Worm (Caenorhabditis elegans) whole organism, early embryonic: Measurements from ENCODE around the gene T19E7.6.

Source experiments
- B0310.2 ChIP-seq: sonication (generic microtip); optimal IDR thresholded peaks from 2 replicates; lab custom pipeline; 2016; ENCODE audit warnings: mild to moderate bottlenecking, missing genetic modification characterization, missing compliant biosample characterization
- ama-1 ChIP-seq: fragments of 150-350 bp; optimal IDR thresholded peaks from 2 replicates; lab custom pipeline; 2014
- flt-1 ChIP-seq: fragments of 200-800 bp; sonication (Bioruptor generic); IDR thresholded peaks from 2 replicates; pipeline ENCODE4 v1.3.6; 2022; ENCODE audit warnings: missing genetic modification characterization, missing compliant biosample characterization

- TF ChIP-seq ama-1 (lab: Kevin White, UChicago): no peak
- TF ChIP-seq B0310.2 (tag; lab: Kevin White, UChicago): no peak
- TF ChIP-seq flt-1: no peak
Observed at ce11 chrIV:5649073-5649583, 20.2 kb downstream of the T19E7.6 start, which contains the start of gene csn-5.
